Worm (Caenorhabditis elegans) whole organism, late embryonic: ENCODE measurements around the gene F32H5.1.

Experiments used
- Y22D7AL.16 ChIP-seq: sonication (generic microtip); optimal IDR thresholded peaks from 2 replicates; lab custom pipeline; 2016; ENCODE audit warnings: missing genetic modification characterization, missing compliant biosample characterization
- ama-1 ChIP-seq: fragments of 150-350 bp; optimal IDR thresholded peaks from 2 replicates; lab custom pipeline; 2014
- ceh-31 ChIP-seq: sonication (generic microtip); optimal IDR thresholded peaks from 2 replicates; lab custom pipeline; 2016; ENCODE audit warnings: missing genetic modification characterization, missing compliant biosample characterization
- che-1 ChIP-seq: sonication (generic microtip); optimal IDR thresholded peaks from 2 replicates; lab custom pipeline; 2016; ENCODE audit warnings: mild to moderate bottlenecking, missing genetic modification characterization, missing compliant biosample characterization
- gmeb-2 ChIP-seq: sonication (generic microtip); optimal IDR thresholded peaks from 2 replicates; lab custom pipeline; 2016; ENCODE audit warnings: missing genetic modification characterization, inconsistent platforms, missing compliant biosample characterization
- hlh-15 ChIP-seq: sonication (generic microtip); optimal IDR thresholded peaks from 2 replicates; lab custom pipeline; 2016; ENCODE audit warnings: missing genetic modification characterization, missing compliant biosample characterization
- madf-2 ChIP-seq: sonication (generic microtip); optimal IDR thresholded peaks from 2 replicates; lab custom pipeline; 2017; ENCODE audit warnings: missing genetic modification characterization, missing compliant biosample characterization
- odd-2 ChIP-seq: sonication (generic microtip); optimal IDR thresholded peaks from 2 replicates; lab custom pipeline; 2017; ENCODE audit warnings: antibody characterized with exemption, mild to moderate bottlenecking, missing genetic modification characterization, missing compliant biosample characterization
- pha-4 ChIP-seq: fragments of 150-350 bp; optimal IDR thresholded peaks from 2 replicates; lab custom pipeline; 2018; ENCODE audit warnings: missing biosample characterization, missing genetic modification reagents, missing genetic modification characterization
- pros-1 ChIP-seq: fragments of 150-350 bp; optimal IDR thresholded peaks from 2 replicates; lab custom pipeline; 2014; ENCODE audit warnings: missing biosample characterization, missing genetic modification reagents, missing genetic modification characterization
- ref-2 ChIP-seq: sonication (generic microtip); optimal IDR thresholded peaks from 2 replicates; lab custom pipeline; 2016; ENCODE audit warnings: missing genetic modification characterization, missing compliant biosample characterization
- sdc-2 ChIP-seq: sonication (generic microtip); optimal IDR thresholded peaks from 2 replicates; lab custom pipeline; 2016; ENCODE audit warnings: missing genotype, missing genetic modification characterization, missing compliant biosample characterization
- tbx-2 ChIP-seq: sonication (generic microtip); optimal IDR thresholded peaks from 2 replicates; lab custom pipeline; 2016; ENCODE audit warnings: missing genetic modification characterization, missing compliant biosample characterization

The F32H5.1 gene

DNA sequence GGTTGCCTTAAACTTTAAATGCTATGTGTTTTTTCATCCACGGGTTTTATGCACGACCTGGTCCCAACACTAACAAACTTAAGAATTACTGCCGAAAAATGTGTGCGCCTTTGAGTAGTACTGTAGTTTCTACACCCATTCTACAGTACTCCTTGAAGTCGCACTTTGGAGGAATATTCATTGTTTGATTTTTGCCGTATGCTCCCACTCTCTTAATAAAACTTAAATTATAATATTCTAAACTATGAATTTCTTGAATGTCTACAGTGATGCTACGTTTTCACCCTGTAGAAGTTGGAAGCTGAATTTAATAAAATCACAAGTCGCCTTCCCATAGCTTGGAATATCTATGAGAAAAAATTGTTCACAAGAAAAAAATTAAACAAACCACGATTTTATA is 48.0 kb downstream of the F32H5.1 start:
- no peak for TF ChIP-seq hlh-15 (tag; lab: Kevin White, UChicago)
- no peak for TF ChIP-seq ref-2 (tag; lab: Kevin White, UChicago)

DNA sequence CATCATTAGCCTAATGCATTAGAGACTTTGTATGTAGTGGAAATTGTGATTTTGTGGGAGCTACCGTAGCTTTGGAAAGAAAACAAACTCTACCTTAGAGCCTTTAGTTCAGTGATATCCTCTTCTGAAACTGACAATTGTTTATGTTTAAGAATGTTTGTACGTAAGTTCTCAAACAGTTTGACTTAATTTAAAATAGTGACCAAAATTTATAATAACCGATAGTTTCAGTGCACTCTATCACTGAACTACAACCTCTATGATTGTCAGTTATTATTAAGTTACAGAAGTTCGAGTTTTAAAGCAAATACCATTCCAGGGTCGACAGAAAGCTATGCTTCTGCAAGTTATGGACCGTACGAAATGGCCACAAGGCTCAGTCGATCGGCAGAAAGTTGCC is 49.2 kb downstream of the F32H5.1 start, which contains the start of gene C50B6.1:
Gene C50B6.1, plus strand, starts transcription at position 301 of the 400 bp plus-strand sequence.
- TF ChIP-seq sdc-2: no peak
- no peak for TF ChIP-seq Y22D7AL.16 (tag; lab: Kevin White, UChicago)
- no peak for TF ChIP-seq tbx-2 (tag; lab: Kevin White, UChicago)
- no peak for TF ChIP-seq che-1 (tag; lab: Kevin White, UChicago)
- TF ChIP-seq ref-2 (tag; lab: Kevin White, UChicago): no peak
- TF ChIP-seq ama-1 (lab: Kevin White, UChicago): no peak
- no peak for TF ChIP-seq gmeb-2
- no peak for TF ChIP-seq pros-1 (tag; lab: Kevin White, UChicago)
- TF ChIP-seq odd-2 (tag; lab: Kevin White, UChicago): no peak
- no peak for TF ChIP-seq ceh-31 (tag; lab: Kevin White, UChicago)
- no peak for TF ChIP-seq madf-2 (tag; lab: Kevin White, UChicago)
- no peak for TF ChIP-seq pha-4
